Fruit fly (Drosophila melanogaster) whole organism, embryonic: ENCODE data around the gene Hr83.

ENCODE experiments used
- CG13424 ChIP-seq: fragments of 200-800 bp; sonication (Bioruptor generic); optimal IDR thresholded peaks from 2 replicates; lab custom pipeline; 2019; ENCODE audit warnings: missing biosample characterization, mild to moderate bottlenecking, missing genetic modification characterization, moderate library complexity
- CG13775 ChIP-seq: fragments of 200-800 bp; sonication (Bioruptor generic); optimal IDR thresholded peaks from 3 replicates; lab custom pipeline; 2017; ENCODE audit warnings: missing biosample characterization, mild to moderate bottlenecking, missing genetic modification characterization
- CG15479 ChIP-seq: fragments of 200-800 bp; sonication (Bioruptor generic); optimal IDR thresholded peaks from 3 replicates; lab custom pipeline; 2019; ENCODE audit warnings: missing biosample characterization, mild to moderate bottlenecking, missing genetic modification characterization, moderate library complexity
- CG18764 ChIP-seq: fragments of 200-800 bp; sonication (Bioruptor generic); optimal IDR thresholded peaks from 3 replicates; lab custom pipeline; 2016; ENCODE audit warnings: missing biosample characterization, missing genetic modification characterization
- CTCF ChIP-seq: fragments of 200-800 bp; sonication (Bioruptor generic); optimal IDR thresholded peaks from 2 replicates; lab custom pipeline; 2017; ENCODE audit warnings: missing biosample characterization, mild to moderate bottlenecking, missing genetic modification characterization, moderate library complexity
- croc ChIP-seq: fragments of 200-800 bp; sonication (Bioruptor generic); conservative IDR thresholded peaks from 3 replicates; pipeline ENCODE4 v1.3.6; 2022; ENCODE audit warnings: missing biosample characterization, missing genetic modification characterization
- grn ChIP-seq: fragments of 200-800 bp; sonication (Bioruptor generic); optimal IDR thresholded peaks from 3 replicates; lab custom pipeline; 2017; ENCODE audit warnings: missing biosample characterization, missing genetic modification characterization
- nau ChIP-seq: fragments of 200-800 bp; sonication (Bioruptor generic); optimal IDR thresholded peaks from 3 replicates; lab custom pipeline; 2017; ENCODE audit warnings: missing biosample characterization, mild to moderate bottlenecking, missing genetic modification characterization, missing genetic modification reagents

- TF ChIP-seq CG15479 (GFP tag; lab: Kevin White, UChicago) (no peak), grn (GFP tag; lab: Kevin White, UChicago) (no peak), CG18764 (GFP tag; lab: Kevin White, UChicago) (no peak), croc (no peak), CG13424 (tag; lab: Kevin White, UChicago) (no peak), CTCF (GFP tag; lab: Kevin White, UChicago) (no peak), CG13775 (GFP tag; lab: Kevin White, UChicago) (no peak), nau (GFP tag; lab: Kevin White, UChicago) (no peak)
Measured at dm6 chr3R:6388414-6388830, 39.4 kb downstream of the Hr83 start.
